Fruit fly (Drosophila melanogaster) whole organism, embryonic: ENCODE data around the gene CG45099.

Source experiments
- Adf1 ChIP-seq: fragments of 200-800 bp; sonication (Bioruptor generic); IDR thresholded peaks from 2 replicates; pipeline ENCODE4 v1.3.6; 2022; ENCODE audit warnings: missing biosample characterization, missing genetic modification characterization
- Bgb ChIP-seq: fragments of 200-800 bp; sonication (Bioruptor generic); IDR thresholded peaks from 2 replicates; pipeline ENCODE4 v1.3.6; 2022; ENCODE audit warnings: missing biosample characterization, missing genetic modification characterization; ENCODE audit not compliant: partially characterized antibody
- Bteb2 ChIP-seq: fragments of 200-800 bp; sonication (Bioruptor generic); optimal IDR thresholded peaks from 2 replicates; lab custom pipeline; 2016; ENCODE audit warnings: missing biosample characterization, missing genetic modification characterization
- CG12659 ChIP-seq: fragments of 200-800 bp; sonication (Bioruptor generic); optimal IDR thresholded peaks from 3 replicates; lab custom pipeline; 2017; ENCODE audit warnings: mild to moderate bottlenecking, missing biosample characterization, missing genetic modification reagents, missing genetic modification characterization
- CG13296 ChIP-seq: fragments of 200-800 bp; sonication (Bioruptor generic); optimal IDR thresholded peaks from 3 replicates; lab custom pipeline; 2018; ENCODE audit warnings: missing biosample characterization, mild to moderate bottlenecking, missing genetic modification characterization
- CG1603 ChIP-seq: fragments of 200-800 bp; sonication (Bioruptor generic); optimal IDR thresholded peaks from 2 replicates; lab custom pipeline; 2019; ENCODE audit warnings: missing biosample characterization, mild to moderate bottlenecking, missing genetic modification characterization, moderate library complexity
- CG16813 ChIP-seq: fragments of 200-800 bp; sonication (Bioruptor generic); IDR thresholded peaks from 3 replicates; pipeline ENCODE4 v1.3.6; 2022; ENCODE audit warnings: missing biosample characterization, missing genetic modification characterization; ENCODE audit not compliant: partially characterized antibody
- CG17829 ChIP-seq: fragments of 200-800 bp; optimal IDR thresholded peaks from 2 replicates; lab custom pipeline; 2019; ENCODE audit warnings: missing biosample characterization, mild to moderate bottlenecking, missing genetic modification characterization, moderate library complexity
- CG1792 ChIP-seq: fragments of 200-800 bp; sonication (Bioruptor generic); optimal IDR thresholded peaks from 2 replicates; lab custom pipeline; 2016; ENCODE audit warnings: missing biosample characterization, missing genetic modification characterization
- CG18262 ChIP-seq: fragments of 200-800 bp; optimal IDR thresholded peaks from 3 replicates; lab custom pipeline; 2019; ENCODE audit warnings: missing biosample characterization, mild to moderate bottlenecking, missing genetic modification characterization, moderate library complexity
- CG1832 ChIP-seq: fragments of 200-800 bp; sonication (Bioruptor generic); optimal IDR thresholded peaks from 2 replicates; lab custom pipeline; 2017; ENCODE audit warnings: missing biosample characterization, mild to moderate bottlenecking, missing genetic modification characterization, inconsistent platforms
- CG2712 ChIP-seq: fragments of 200-800 bp; optimal IDR thresholded peaks from 3 replicates; lab custom pipeline; 2019; ENCODE audit warnings: missing biosample characterization, mild to moderate bottlenecking, missing genetic modification characterization, moderate library complexity
- CG32767 ChIP-seq: fragments of 200-800 bp; sonication (Bioruptor generic); IDR thresholded peaks from 2 replicates; pipeline ENCODE4 v1.3.6; 2022; ENCODE audit warnings: missing biosample characterization, missing genetic modification characterization
- CG5953 ChIP-seq: fragments of 200-800 bp; sonication (Bioruptor generic); IDR thresholded peaks from 2 replicates; pipeline ENCODE4 v1.3.6; 2022; ENCODE audit warnings: missing biosample characterization, missing genetic modification characterization
- CG6765 ChIP-seq: fragments of 200-800 bp; sonication (Bioruptor generic); optimal IDR thresholded peaks from 3 replicates; lab custom pipeline; 2017; ENCODE audit warnings: missing biosample characterization, mild to moderate bottlenecking, missing genetic modification characterization
- CG6854 ChIP-seq: fragments of 200-800 bp; sonication (Bioruptor generic); optimal IDR thresholded peaks from 3 replicates; lab custom pipeline; 2017; ENCODE audit warnings: missing biosample characterization, mild to moderate bottlenecking, missing genetic modification characterization
- CG8281 ChIP-seq: fragments of 200-800 bp; sonication (Bioruptor generic); optimal IDR thresholded peaks from 2 replicates; lab custom pipeline; 2018; ENCODE audit warnings: missing biosample characterization, mild to moderate bottlenecking, missing genetic modification characterization, moderate library complexity
- CG8290 ChIP-seq, 3 experiments: fragments of 200-800 bp; sonication (Bioruptor generic); optimal IDR thresholded peaks; 2 replicates each; lab custom pipeline; 2016 to 2019; ENCODE audit warnings: missing biosample characterization in 3 of 3, missing genetic modification characterization in 3 of 3, mild to moderate bottlenecking in 2 of 3, moderate library complexity in 1 of 3
- CTCF ChIP-seq: fragments of 200-800 bp; sonication (Bioruptor generic); optimal IDR thresholded peaks from 2 replicates; lab custom pipeline; 2017; ENCODE audit warnings: missing biosample characterization, mild to moderate bottlenecking, missing genetic modification characterization, moderate library complexity
- Camta ChIP-seq: fragments of 200-800 bp; sonication (Bioruptor generic); optimal IDR thresholded peaks from 2 replicates; lab custom pipeline; 2016; ENCODE audit warnings: missing biosample characterization, missing genetic modification characterization
- Dek ChIP-seq: fragments of 200-800 bp; sonication (Bioruptor generic); optimal IDR thresholded peaks from 3 replicates; lab custom pipeline; 2019; ENCODE audit warnings: missing biosample characterization, mild to moderate bottlenecking, missing genetic modification characterization, moderate library complexity
- Dp ChIP-seq: fragments of 200-800 bp; sonication (Bioruptor generic); optimal IDR thresholded peaks from 2 replicates; lab custom pipeline; 2018; ENCODE audit warnings: missing biosample characterization, mild to moderate bottlenecking, missing genetic modification characterization, moderate library complexity
- Fer3 ChIP-seq: fragments of 200-800 bp; sonication (Bioruptor generic); optimal IDR thresholded peaks from 2 replicates; lab custom pipeline; 2018; ENCODE audit warnings: missing biosample characterization, mild to moderate bottlenecking, missing genetic modification characterization, moderate library complexity
- H2.0 ChIP-seq: fragments of 200-800 bp; sonication (Bioruptor generic); IDR thresholded peaks from 2 replicates; pipeline ENCODE4 v1.3.6; 2022; ENCODE audit warnings: missing biosample characterization, missing genetic modification characterization
- HLH54F ChIP-seq: fragments of 200-800 bp; sonication (Bioruptor generic); optimal IDR thresholded peaks from 3 replicates; lab custom pipeline; 2016; ENCODE audit warnings: missing biosample characterization, missing genetic modification characterization
- Hey ChIP-seq: fragments of 200-800 bp; sonication (Bioruptor generic); optimal IDR thresholded peaks from 3 replicates; lab custom pipeline; 2018; ENCODE audit warnings: missing biosample characterization, mild to moderate bottlenecking, missing genetic modification characterization
- HmgZ ChIP-seq: fragments of 200-800 bp; sonication (Bioruptor generic); optimal IDR thresholded peaks from 2 replicates; lab custom pipeline; 2018; ENCODE audit warnings: missing biosample characterization, mild to moderate bottlenecking, missing genetic modification characterization
- NC2α ChIP-seq: fragments of 200-800 bp; sonication (Bioruptor generic); optimal IDR thresholded peaks from 2 replicates; lab custom pipeline; 2016; ENCODE audit warnings: missing biosample characterization, missing genetic modification characterization
- Ravus ChIP-seq: fragments of 200-800 bp; sonication (Bioruptor generic); IDR thresholded peaks from 2 replicates; pipeline ENCODE4 v1.3.6; 2022; ENCODE audit warnings: missing biosample characterization, missing genetic modification characterization
- Xrp1 ChIP-seq: fragments of 200-800 bp; sonication (Bioruptor generic); IDR thresholded peaks from 2 replicates; pipeline ENCODE4 v1.3.6; 2022; ENCODE audit warnings: missing biosample characterization, missing genetic modification characterization
- bcd ChIP-seq: fragments of 200-800 bp; sonication (Bioruptor generic); optimal IDR thresholded peaks from 2 replicates; lab custom pipeline; 2017; ENCODE audit warnings: missing biosample characterization, mild to moderate bottlenecking, missing genetic modification characterization
- chif ChIP-seq, 2 experiments: fragments of 200-800 bp; sonication (Bioruptor generic); optimal IDR thresholded peaks; 3 replicates each; lab custom pipeline; 2016; ENCODE audit warnings: missing biosample characterization in 2 of 2, missing genetic modification characterization in 2 of 2
- chm ChIP-seq: fragments of 200-800 bp; sonication (Bioruptor generic); IDR thresholded peaks from 2 replicates; pipeline ENCODE4 v1.3.6; 2022; ENCODE audit warnings: missing biosample characterization, missing genetic modification characterization
- da ChIP-seq: fragments of 200-800 bp; sonication (Bioruptor generic); optimal IDR thresholded peaks from 2 replicates; lab custom pipeline; 2016; ENCODE audit warnings: missing biosample characterization, missing genetic modification characterization
- esg ChIP-seq: fragments of 200-800 bp; sonication (Bioruptor generic); conservative IDR thresholded peaks from 2 replicates; pipeline ENCODE4 v1.3.6; 2022; ENCODE audit warnings: missing biosample characterization, missing genetic modification characterization
- gfzf ChIP-seq: fragments of 200-800 bp; sonication (Bioruptor generic); optimal IDR thresholded peaks from 2 replicates; lab custom pipeline; 2016; ENCODE audit warnings: missing biosample characterization, mild to moderate bottlenecking, missing genetic modification characterization, moderate library complexity
- jigr1 ChIP-seq: fragments of 200-800 bp; sonication (Bioruptor generic); IDR thresholded peaks from 3 replicates; pipeline ENCODE4 v1.3.6; 2022; ENCODE audit warnings: missing biosample characterization, missing genetic modification characterization
- lbe ChIP-seq: fragments of 200-800 bp; sonication (Bioruptor generic); optimal IDR thresholded peaks from 2 replicates; lab custom pipeline; 2016; ENCODE audit warnings: missing biosample characterization, mild to moderate bottlenecking, missing genetic modification characterization
- mld ChIP-seq: fragments of 200-800 bp; sonication (Bioruptor generic); IDR thresholded peaks from 3 replicates; pipeline ENCODE4 v1.3.6; 2022; ENCODE audit warnings: missing biosample characterization, missing genetic modification characterization; ENCODE audit not compliant: partially characterized antibody
- nau ChIP-seq: fragments of 200-800 bp; sonication (Bioruptor generic); optimal IDR thresholded peaks from 3 replicates; lab custom pipeline; 2017; ENCODE audit warnings: missing biosample characterization, mild to moderate bottlenecking, missing genetic modification characterization, missing genetic modification reagents
- onecut ChIP-seq: fragments of 200-800 bp; sonication (Bioruptor generic); IDR thresholded peaks from 2 replicates; pipeline ENCODE4 v1.3.6; 2022; ENCODE audit warnings: missing biosample characterization, missing genetic modification characterization
- peb ChIP-seq: fragments of 200-800 bp; sonication (Bioruptor generic); IDR thresholded peaks from 2 replicates; pipeline ENCODE4 v1.3.6; 2022; ENCODE audit warnings: missing biosample characterization, missing genetic modification characterization
- phol ChIP-seq: fragments of 200-800 bp; sonication (Bioruptor generic); optimal IDR thresholded peaks from 3 replicates; lab custom pipeline; 2018; ENCODE audit warnings: missing biosample characterization, mild to moderate bottlenecking, missing genetic modification characterization, moderate library complexity
- pnt ChIP-seq: fragments of 200-800 bp; sonication (Bioruptor generic); optimal IDR thresholded peaks from 3 replicates; lab custom pipeline; 2016; ENCODE audit warnings: missing biosample characterization, missing genetic modification characterization
- sim ChIP-seq: fragments of 200-800 bp; sonication (Bioruptor generic); IDR thresholded peaks from 2 replicates; pipeline ENCODE4 v1.3.6; 2022; ENCODE audit warnings: missing biosample characterization, missing genetic modification characterization
- sima ChIP-seq: fragments of 200-800 bp; sonication (Bioruptor generic); optimal IDR thresholded peaks from 2 replicates; lab custom pipeline; 2016; ENCODE audit warnings: missing biosample characterization, missing genetic modification characterization
- ssp ChIP-seq: fragments of 200-800 bp; sonication (Bioruptor generic); IDR thresholded peaks from 2 replicates; pipeline ENCODE4 v1.3.6; 2022; ENCODE audit warnings: missing biosample characterization, missing genetic modification characterization
- trem ChIP-seq: fragments of 200-800 bp; optimal IDR thresholded peaks from 3 replicates; lab custom pipeline; 2019; ENCODE audit warnings: missing biosample characterization, mild to moderate bottlenecking, missing genetic modification characterization, moderate library complexity
- ttk ChIP-seq: fragments of 200-800 bp; sonication (Bioruptor generic); IDR thresholded peaks from 2 replicates; pipeline ENCODE4 v2.1.2; 2022; ENCODE audit warnings: missing biosample characterization, missing genetic modification characterization
- unc-4 ChIP-seq: fragments of 200-800 bp; sonication (Bioruptor generic); IDR thresholded peaks from 2 replicates; pipeline ENCODE4 v1.3.6; 2022; ENCODE audit warnings: missing biosample characterization, missing genetic modification characterization; ENCODE audit not compliant: partially characterized antibody
- wek ChIP-seq: fragments of 200-800 bp; sonication (Bioruptor generic); optimal IDR thresholded peaks from 3 replicates; lab custom pipeline; 2018; ENCODE audit warnings: missing biosample characterization, mild to moderate bottlenecking, missing genetic modification characterization, moderate library complexity

CG45099 gene

dm6 chr3R:22034160-22034742 is at the start of gene CG45099, which contains the start of the genes CG6015, pit and Fadd (continued):
- TF ChIP-seq CG12659 (GFP tag; lab: Kevin White, UChicago) (peak; percentile 43), pnt (GFP tag; lab: Kevin White, UChicago) (no peak), CG8290 (GFP tag; optimal IDR thresholded peaks at IDR 0.05; lab: Kevin White, UChicago) (no peak), CG8290 (tag; optimal IDR thresholded peaks at IDR 0.05; lab: Kevin White, UChicago) (no peak), CG5953 (GFP tag; lab: Robert Waterston, UW) (no peak), sima (GFP tag; lab: Kevin White, UChicago) (no peak), nau (GFP tag; lab: Kevin White, UChicago) (no peak), Hey (no peak), ttk (GFP tag; lab: Robert Waterston, UW) (no peak), sim (GFP tag; lab: Robert Waterston, UW) (no peak), da (GFP tag; lab: Kevin White, UChicago) (no peak), peb (no peak), CG18262 (tag; lab: Kevin White, UChicago) (no peak), CG6765 (GFP tag; lab: Kevin White, UChicago) (no peak), H2.0 (GFP tag; lab: Robert Waterston, UW) (no peak), Fer3 (tag; lab: Kevin White, UChicago) (no peak), Bgb (peak; percentile 60), mld (no peak), CG17829 (tag; lab: Kevin White, UChicago) (peak; percentile 37), lbe (GFP tag; lab: Kevin White, UChicago) (no peak), CG1792 (GFP tag; lab: Kevin White, UChicago) (no peak), HmgZ (no peak), chm (GFP tag; lab: Robert Waterston, UW) (no peak), CG2712 (tag; lab: Kevin White, UChicago) (peak; percentile 7), trem (tag; lab: Kevin White, UChicago) (peak; percentile 62), unc-4 (GFP tag; lab: Robert Waterston, UW) (peak; percentile 63), gfzf (GFP tag; lab: Kevin White, UChicago) (peak; percentile 69), ssp (GFP tag; lab: Robert Waterston, UW) (no peak), phol (peak; percentile 41), CG16813 (GFP tag; lab: Robert Waterston, UW) (peak; percentile 66), CG1603 (tag; lab: Kevin White, UChicago) (no peak), bcd (GFP tag; lab: Kevin White, UChicago) (no peak), HLH54F (GFP tag; lab: Kevin White, UChicago) (no peak), CTCF (GFP tag; lab: Kevin White, UChicago) (no peak), Bteb2 (GFP tag; lab: Kevin White, UChicago) (no peak), NC2α (GFP tag; lab: Kevin White, UChicago) (no peak), wek (GFP tag; lab: Kevin White, UChicago) (no peak), onecut (GFP tag; lab: Robert Waterston, UW) (no peak), Ravus (GFP tag; lab: Robert Waterston, UW) (no peak), Adf1 (GFP tag; lab: Robert Waterston, UW) (no peak), CG6854 (GFP tag; lab: Kevin White, UChicago) (no peak), Camta (GFP tag; lab: Kevin White, UChicago) (no peak), Xrp1 (GFP tag; lab: Robert Waterston, UW) (no peak), chif (GFP tag; optimal IDR thresholded peaks at IDR 0.05; lab: Kevin White, UChicago) (no peak), CG1832 (GFP tag; lab: Kevin White, UChicago) (no peak), esg (GFP tag; lab: Robert Waterston, UW) (no peak), CG13296 (no peak), CG8281 (tag; lab: Kevin White, UChicago) (no peak), Dek (no peak), CG32767 (no peak), jigr1 (GFP tag; lab: Robert Waterston, UW) (no peak), Dp (GFP tag; lab: Kevin White, UChicago) (peak; percentile 14)
